Worm (Caenorhabditis elegans) whole organism, young adult: ENCODE measurements around the gene timp-1.

Experiments
- C17E4.6 ChIP-seq: fragments of 200-800 bp; sonication (Bioruptor generic); IDR thresholded peaks from 2 replicates; pipeline ENCODE4 v1.3.6; 2022; ENCODE audit warnings: missing genetic modification reagents, missing genetic modification characterization, missing compliant biosample characterization
- F52B5.7 ChIP-seq: sonication (generic microtip); optimal IDR thresholded peaks from 2 replicates; lab custom pipeline; 2016; ENCODE audit warnings: mild to moderate bottlenecking, missing genetic modification characterization, missing compliant biosample characterization
- K12H6.12 ChIP-seq: fragments of 200-800 bp; sonication (Bioruptor generic); optimal IDR thresholded peaks from 2 replicates; lab custom pipeline; 2018; ENCODE audit warnings: mild to moderate bottlenecking, missing genetic modification characterization, missing compliant biosample characterization
- ama-1 ChIP-seq, 3 experiments: fragments of 150-350 bp in 1 of 3; sonication (generic microtip) in 2 of 3; optimal IDR thresholded peaks; 2 replicates each; lab custom pipeline; 2014 to 2018; ENCODE audit warnings: missing biosample characterization in 2 of 3, missing genetic modification characterization in 2 of 3, missing genetic modification reagents in 2 of 3
- aptf-2 ChIP-seq: fragments of 200-800 bp; sonication (Bioruptor generic); conservative IDR thresholded peaks from 2 replicates; pipeline ENCODE4 v1.3.6; 2022; ENCODE audit warnings: missing genetic modification reagents, missing genetic modification characterization, missing compliant biosample characterization
- aptf-3 ChIP-seq: fragments of 200-800 bp; sonication (Bioruptor generic); IDR thresholded peaks from 2 replicates; pipeline ENCODE4 v1.3.6; 2022; ENCODE audit warnings: missing genetic modification characterization, missing compliant biosample characterization
- bed-1 ChIP-seq: fragments of 200-800 bp; sonication (Bioruptor generic); IDR thresholded peaks from 2 replicates; pipeline ENCODE4 v1.3.6; 2022; ENCODE audit warnings: missing genetic modification reagents, missing genetic modification characterization, missing compliant biosample characterization
- ccch-3 ChIP-seq: fragments of 200-800 bp; sonication (Bioruptor generic); optimal IDR thresholded peaks from 2 replicates; lab custom pipeline; 2018; ENCODE audit warnings: mild to moderate bottlenecking, missing genetic modification characterization, missing compliant biosample characterization
- cebp-1 ChIP-seq, 2 experiments: fragments of 200-800 bp in 1 of 2; sonication (Bioruptor generic) in 1 of 2; sonication (generic microtip) in 1 of 2; IDR thresholded peaks in 1 of 2; optimal IDR thresholded peaks in 1 of 2; 2 replicates each; pipeline versions ENCODE4 v1.3.6 to Lab custom; 2017 to 2022; ENCODE audit warnings: missing compliant biosample characterization in 2 of 2, missing genetic modification characterization in 2 of 2, mild to moderate bottlenecking in 1 of 2, missing genetic modification reagents in 1 of 2, moderate library complexity in 1 of 2
- ceh-100 ChIP-seq: fragments of 200-800 bp; sonication (Bioruptor generic); IDR thresholded peaks from 2 replicates; pipeline ENCODE4 v1.3.6; 2022; ENCODE audit warnings: missing genetic modification reagents, missing genetic modification characterization, missing compliant biosample characterization
- ceh-79 ChIP-seq: sonication (generic microtip); optimal IDR thresholded peaks from 2 replicates; lab custom pipeline; 2017; ENCODE audit warnings: mild to moderate bottlenecking, missing genetic modification characterization, missing compliant biosample characterization
- dpff-1 ChIP-seq: sonication (generic microtip); optimal IDR thresholded peaks from 2 replicates; lab custom pipeline; 2017; ENCODE audit warnings: mild to moderate bottlenecking, missing genetic modification characterization, missing compliant biosample characterization
- egl-44 ChIP-seq: fragments of 200-800 bp; sonication (Bioruptor generic); IDR thresholded peaks from 2 replicates; pipeline ENCODE4 v1.3.6; 2022; ENCODE audit warnings: missing genetic modification reagents, missing genetic modification characterization, missing compliant biosample characterization
- ekl-4 ChIP-seq: fragments of 200-800 bp; sonication (Bioruptor generic); IDR thresholded peaks from 2 replicates; pipeline ENCODE4 v1.3.6; 2022; ENCODE audit warnings: missing genetic modification reagents, missing genetic modification characterization, missing compliant biosample characterization
- hmg-1.2 ChIP-seq: fragments of 200-800 bp; sonication (Bioruptor generic); IDR thresholded peaks from 2 replicates; pipeline ENCODE4 v1.3.6; 2022; ENCODE audit warnings: missing genetic modification reagents, missing genetic modification characterization, missing compliant biosample characterization
- hsf-1 ChIP-seq: fragments of 200-800 bp; sonication (Bioruptor generic); IDR thresholded peaks from 2 replicates; pipeline ENCODE4 v1.3.6; 2022; ENCODE audit warnings: missing genetic modification reagents, missing genetic modification characterization, missing compliant biosample characterization
- lag-1 ChIP-seq: fragments of 200-800 bp; sonication (Bioruptor generic); IDR thresholded peaks from 2 replicates; pipeline ENCODE4 v1.3.6; 2022; ENCODE audit warnings: missing genetic modification reagents, missing genetic modification characterization, missing compliant biosample characterization
- lin-26 ChIP-seq: fragments of 200-800 bp; sonication (Bioruptor generic); IDR thresholded peaks from 2 replicates; pipeline ENCODE4 v1.3.6; 2022; ENCODE audit warnings: missing genetic modification reagents, missing genetic modification characterization, missing compliant biosample characterization
- lin-54 ChIP-seq: fragments of 200-800 bp; sonication (Bioruptor generic); optimal IDR thresholded peaks from 2 replicates; lab custom pipeline; 2018; ENCODE audit warnings: mild to moderate bottlenecking, missing genetic modification characterization, missing compliant biosample characterization
- lir-1 ChIP-seq: fragments of 200-800 bp; sonication (Bioruptor generic); conservative IDR thresholded peaks from 2 replicates; pipeline ENCODE4 v1.3.6; 2022; ENCODE audit warnings: missing genetic modification reagents, missing genetic modification characterization, missing compliant biosample characterization
- mcd-1 ChIP-seq: fragments of 200-800 bp; sonication (Bioruptor generic); IDR thresholded peaks from 2 replicates; pipeline ENCODE4 v1.3.6; 2022; ENCODE audit warnings: missing genetic modification reagents, missing genetic modification characterization, missing compliant biosample characterization
- nfya-2 ChIP-seq: fragments of 200-800 bp; sonication (Bioruptor generic); IDR thresholded peaks from 2 replicates; pipeline ENCODE4 v1.3.6; 2022; ENCODE audit warnings: missing genetic modification reagents, missing genetic modification characterization, missing compliant biosample characterization
- nfyb-1 ChIP-seq: fragments of 200-800 bp; sonication (Bioruptor generic); IDR thresholded peaks from 2 replicates; pipeline ENCODE4 v1.3.6; 2022; ENCODE audit warnings: missing genetic modification reagents, missing genetic modification characterization, missing compliant biosample characterization
- nhr-27 ChIP-seq: fragments of 200-800 bp; sonication (Bioruptor generic); optimal IDR thresholded peaks from 2 replicates; lab custom pipeline; 2018; ENCODE audit warnings: mild to moderate bottlenecking, missing genetic modification characterization, moderate library complexity, missing compliant biosample characterization
- rec-8 ChIP-seq, 2 experiments: sonication (generic microtip); optimal IDR thresholded peaks; 2 replicates each; lab custom pipeline; 2016; ENCODE audit warnings: mild to moderate bottlenecking in 2 of 2, missing genetic modification characterization in 2 of 2, missing genetic modification reagents in 2 of 2, missing genotype in 2 of 2, missing biosample characterization in 1 of 2, missing compliant biosample characterization in 1 of 2, moderate library complexity in 1 of 2
- snpc-1.3 ChIP-seq: sonication (generic microtip); optimal IDR thresholded peaks from 2 replicates; lab custom pipeline; 2017; ENCODE audit warnings: missing genetic modification characterization, mild to moderate bottlenecking, missing compliant biosample characterization, antibody characterized with exemption, moderate library complexity, missing genotype, missing genetic modification reagents; ENCODE audit not compliant: insufficient read depth
- snpc-3.4 ChIP-seq: sonication (generic microtip); optimal IDR thresholded peaks from 2 replicates; lab custom pipeline; 2017; ENCODE audit warnings: missing genetic modification characterization, mild to moderate bottlenecking, missing compliant biosample characterization, antibody characterized with exemption, moderate library complexity, missing genotype, missing genetic modification reagents
- tbx-9 ChIP-seq: sonication (generic microtip); optimal IDR thresholded peaks from 2 replicates; lab custom pipeline; 2016; ENCODE audit warnings: borderline replicate concordance, missing genetic modification characterization, inconsistent platforms, missing compliant biosample characterization
- unc-62 ChIP-seq: fragments of 150-350 bp; optimal IDR thresholded peaks from 2 replicates; lab custom pipeline; 2014; ENCODE audit warnings: missing biosample characterization, missing genetic modification reagents, missing genetic modification characterization
- xnd-1 ChIP-seq: sonication (generic microtip); optimal IDR thresholded peaks from 2 replicates; lab custom pipeline; 2016; ENCODE audit warnings: missing genotype, missing genetic modification reagents, missing genetic modification characterization, missing compliant biosample characterization
- ztf-18 ChIP-seq: sonication (generic microtip); optimal IDR thresholded peaks from 2 replicates; lab custom pipeline; 2016; ENCODE audit warnings: missing genotype, mild to moderate bottlenecking, missing genetic modification characterization, missing compliant biosample characterization
- ztf-22 ChIP-seq: fragments of 200-800 bp; sonication (Bioruptor generic); optimal IDR thresholded peaks from 2 replicates; lab custom pipeline; 2018; ENCODE audit warnings: mild to moderate bottlenecking, missing genetic modification characterization, moderate library complexity, missing compliant biosample characterization
- ztf-26 ChIP-seq: sonication (generic microtip); optimal IDR thresholded peaks from 2 replicates; lab custom pipeline; 2017; ENCODE audit warnings: missing genetic modification characterization, missing compliant biosample characterization
- ztf-28 ChIP-seq: fragments of 200-800 bp; sonication (Bioruptor generic); IDR thresholded peaks from 2 replicates; pipeline ENCODE4 v1.3.6; 2022; ENCODE audit warnings: missing genetic modification reagents, missing genetic modification characterization, missing compliant biosample characterization

timp-1 gene

ce11 chrV:8195889-8196418 lies 11.1 kb upstream of the timp-1 start, which contains the start of gene F20D6.10:
TSS of gene F20D6.10 (minus strand) at chrV:8195939.
- no peak for TF ChIP-seq nfyb-1 (GFP tag; lab: Robert Waterston, UW)
- TF ChIP-seq nhr-27 (tag; lab: Kevin White, UChicago), result no peak
- no peak for TF ChIP-seq lin-26 (GFP tag; lab: Robert Waterston, UW)
- no peak for TF ChIP-seq C17E4.6 (GFP tag; lab: Robert Waterston, UW)
- TF ChIP-seq cebp-1 (GFP tag; IDR thresholded peaks at IDR 0.05; lab: Robert Waterston, UW), result no peak
- no peak for TF ChIP-seq cebp-1 (tag; optimal IDR thresholded peaks at IDR 0.05; lab: Kevin White, UChicago)
- TF ChIP-seq aptf-2 (GFP tag; lab: Robert Waterston, UW), result no peak
- TF ChIP-seq hsf-1 (GFP tag; lab: Robert Waterston, UW), result no peak
- TF ChIP-seq lag-1 (GFP tag; lab: Robert Waterston, UW), result no peak
- no peak for TF ChIP-seq mcd-1 (GFP tag; lab: Robert Waterston, UW)
- no peak for TF ChIP-seq ztf-18
- no peak for TF ChIP-seq bed-1 (GFP tag; lab: Robert Waterston, UW)
- TF ChIP-seq lir-1 (GFP tag; lab: Robert Waterston, UW), result no peak
- TF ChIP-seq xnd-1 (tag; lab: Kevin White, UChicago), result no peak
- TF ChIP-seq K12H6.12 (tag; lab: Kevin White, UChicago), result no peak
- no peak for TF ChIP-seq ceh-100 (GFP tag; lab: Robert Waterston, UW)
- TF ChIP-seq ztf-22 (GFP tag; lab: Kevin White, UChicago), result no peak
- no peak for TF ChIP-seq dpff-1 (tag; lab: Kevin White, UChicago)
- no peak for TF ChIP-seq snpc-3.4 (tag; lab: Kevin White, UChicago)
- TF ChIP-seq rec-8 (tag; optimal IDR thresholded peaks at IDR 0.05; lab: Kevin White, UChicago), result no peak
- no peak for TF ChIP-seq aptf-3 (GFP tag; lab: Robert Waterston, UW)

- TF ChIP-seq hmg-1.2 (GFP tag; lab: Robert Waterston, UW), result no peak
- no peak for TF ChIP-seq unc-62
- TF ChIP-seq nfya-2 (GFP tag; lab: Robert Waterston, UW), result no peak
- TF ChIP-seq ceh-79 (tag; lab: Kevin White, UChicago), result no peak
- TF ChIP-seq ccch-3, result no peak
- TF ChIP-seq ztf-26, result no peak
- TF ChIP-seq ama-1 (optimal IDR thresholded peaks at IDR 0.05; lab: Kevin White, UChicago), result no peak
- no peak for TF ChIP-seq ama-1 (GFP tag; optimal IDR thresholded peaks at IDR 0.05; lab: Kevin White, UChicago)
- TF ChIP-seq lin-54, result no peak
- no peak for TF ChIP-seq tbx-9 (tag; lab: Kevin White, UChicago)
- no peak for TF ChIP-seq lin-26 (GFP tag; lab: Robert Waterston, UW)
- TF ChIP-seq ekl-4, result no peak
- TF ChIP-seq snpc-1.3 (tag; lab: Kevin White, UChicago), result no peak
Measured at ce11 chrV:8196993-8197392, 10.0 kb upstream of the timp-1 start.

ce11 chrV:8198994-8199393 lies 8.0 kb upstream of the timp-1 start, which contains the start of gene F20D6.11:
TSS of gene F20D6.11 (minus strand) at chrV:8199094.
- TF ChIP-seq egl-44 (GFP tag; lab: Robert Waterston, UW), result no peak
- no peak for TF ChIP-seq ztf-28 (GFP tag; lab: Robert Waterston, UW)
- TF ChIP-seq F52B5.7, result no peak
